Fruit fly (Drosophila melanogaster): ENCODE results near the gene CG7857.

Gene CG7857

dm6 chr3L:15535800-15536225 lies 31.1 kb upstream of the CG7857 start (continued):
- TF ChIP-seq CG13123 (GFP tag; optimal IDR thresholded peaks at IDR 0.05) (no peak), cato (GFP tag; optimal IDR thresholded peaks at IDR 0.05; ENCODE audit: borderline replicate concordance) (no peak), abd-A (tag; optimal IDR thresholded peaks at IDR 0.05) (peak; percentile 56), kni (GFP tag; optimal IDR thresholded peaks at IDR 0.05) (peak; percentile 70), kah (GFP tag; optimal IDR thresholded peaks at IDR 0.05) (peak; percentile 83), nom (GFP tag; optimal IDR thresholded peaks at IDR 0.05) (peak; percentile 52), Nf-YB (GFP tag; optimal IDR thresholded peaks at IDR 0.05) (peak; percentile 47), scrt (GFP tag; optimal IDR thresholded peaks at IDR 0.05) (peak; percentile 95), CG5180 (GFP tag; optimal IDR thresholded peaks at IDR 0.05) (peak; percentile 54), Trl (optimal IDR thresholded peaks at IDR 0.05) (peak; percentile 53 to 57), Trl (GFP tag; optimal IDR thresholded peaks at IDR 0.05) (no peak)

- TF ChIP-seq CG3163 (GFP tag; optimal IDR thresholded peaks at IDR 0.05) (peak; percentile 92), Adf1 (GFP tag; IDR thresholded peaks at IDR 0.05) (peak; percentile 90), Kr (GFP tag; optimal IDR thresholded peaks at IDR 0.05) (no peak), tll (GFP tag; optimal IDR thresholded peaks at IDR 0.05) (no peak), vvl (GFP tag; IDR thresholded peaks at IDR 0.05) (peak; percentile 37; the same call in 1 of the 2 replicates), CG10462 (GFP tag; optimal IDR thresholded peaks at IDR 0.05) (no peak), stc (GFP tag; IDR thresholded peaks at IDR 0.05) (peak; percentile 34; the same call in 1 of the 2 replicates), chm (GFP tag; IDR thresholded peaks at IDR 0.05) (peak; percentile 70; the same call in 1 of the 2 replicates), abd-A (tag; optimal IDR thresholded peaks at IDR 0.05) (no peak), CG4328 (GFP tag; optimal IDR thresholded peaks at IDR 0.05) (no peak), prd (optimal IDR thresholded peaks at IDR 0.05) (no peak), prd (GFP tag; IDR thresholded peaks at IDR 0.05) (no peak), MTF-1 (GFP tag; optimal IDR thresholded peaks at IDR 0.05; ENCODE audit: borderline replicate concordance) (peak; percentile 13), Ada2b (GFP tag; IDR thresholded peaks at IDR 0.05) (no peak), chn (GFP tag; optimal IDR thresholded peaks at IDR 0.05) (no peak), yki (optimal IDR thresholded peaks at IDR 0.05) (peak; percentile 70), CG8290 (GFP tag; optimal IDR thresholded peaks at IDR 0.05) (no peak), CG8290 (tag; optimal IDR thresholded peaks at IDR 0.05) (peak in 1 of 2 experiments; percentile 20), H15 (GFP tag; IDR thresholded peaks at IDR 0.05) (no peak), hbn (GFP tag; IDR thresholded peaks at IDR 0.05; ENCODE audit: partially characterized antibody) (0 out of 2 replicates have a peak, but pooled peaks have one; percentile 20), Deaf1 (tag; optimal IDR thresholded peaks at IDR 0.05) (peak; percentile 53), CG13624 (GFP tag; optimal IDR thresholded peaks at IDR 0.05) (no peak), CG30020 (tag; optimal IDR thresholded peaks at IDR 0.05) (no peak), CG7745 (tag; optimal IDR thresholded peaks at IDR 0.05) (peak; percentile 4), br (optimal IDR thresholded peaks at IDR 0.05) (no peak), bigmax (GFP tag; optimal IDR thresholded peaks at IDR 0.05) (no peak), CG11696 (GFP tag; IDR thresholded peaks at IDR 0.05) (no peak), CG14667 (GFP tag; IDR thresholded peaks at IDR 0.05) (no peak), croc (GFP tag; conservative IDR thresholded peaks at IDR 0.05) (no peak), HLH3B (GFP tag; IDR thresholded peaks at IDR 0.05) (peak; percentile 13; the same call in 1 of the 2 replicates), twi (tag; optimal IDR thresholded peaks at IDR 0.05) (no peak), Trl (optimal IDR thresholded peaks at IDR 0.05) (peak; percentile 94 to 95), Trl (GFP tag; optimal IDR thresholded peaks at IDR 0.05) (no peak), HLHmδ (GFP tag; optimal IDR thresholded peaks at IDR 0.05) (peak; percentile 40), ci (GFP tag; IDR thresholded peaks at IDR 0.05) (peak; percentile 36; the same call in 1 of the 3 replicates), CG8359 (GFP tag; optimal IDR thresholded peaks at IDR 0.05; ENCODE audit: borderline replicate concordance) (no peak), wdn (GFP tag; IDR thresholded peaks at IDR 0.05) (no peak), CG6765 (GFP tag; optimal IDR thresholded peaks at IDR 0.05) (no peak), CG17361 (GFP tag; IDR thresholded peaks at IDR 0.05) (no peak; the same call in 1 of the 3 replicates), MBD-R2 (GFP tag; IDR thresholded peaks at IDR 0.05) (no peak), sna (GFP tag; IDR thresholded peaks at IDR 0.05; ENCODE audit: partially characterized antibody) (no peak), Fer3 (tag; optimal IDR thresholded peaks at IDR 0.05) (no peak)
These were observed 30.5 kb upstream of the CG7857 start, which contains the start of gene CrebA for dm6 chr3L:15535228-15535598. Gene CrebA, plus strand, starts transcription at chr3L:15535395.
